Fruit fly (Drosophila melanogaster): ENCODE results near the gene CG43348.

CG43348 gene

dm6 chr2L:1214465-1214864 is 15.3 kb downstream of the CG43348 start:
- no peak for TF ChIP-seq Myc (optimal IDR thresholded peaks at IDR 0.05)
- no peak for TF ChIP-seq psq (optimal IDR thresholded peaks at IDR 0.05)
- TF ChIP-seq insv (optimal IDR thresholded peaks at IDR 0.05) = no peak
- no peak for TF ChIP-seq ttk (optimal IDR thresholded peaks at IDR 0.05)
- no peak for TF ChIP-seq h (optimal IDR thresholded peaks at IDR 0.05)
- no peak for TF ChIP-seq Sin3A (optimal IDR thresholded peaks at IDR 0.05)

dm6 chr2L:1217033-1217612 is 17.9 kb downstream of the CG43348 start:
- TF ChIP-seq psq (optimal IDR thresholded peaks at IDR 0.05) = no peak
- no peak for TF ChIP-seq ttk (optimal IDR thresholded peaks at IDR 0.05)
- TF ChIP-seq insv (optimal IDR thresholded peaks at IDR 0.05) = no peak
- no peak for TF ChIP-seq Myc (optimal IDR thresholded peaks at IDR 0.05)
- no peak for TF ChIP-seq h (optimal IDR thresholded peaks at IDR 0.05)
- no peak for TF ChIP-seq Sin3A (optimal IDR thresholded peaks at IDR 0.05)

DNA sequence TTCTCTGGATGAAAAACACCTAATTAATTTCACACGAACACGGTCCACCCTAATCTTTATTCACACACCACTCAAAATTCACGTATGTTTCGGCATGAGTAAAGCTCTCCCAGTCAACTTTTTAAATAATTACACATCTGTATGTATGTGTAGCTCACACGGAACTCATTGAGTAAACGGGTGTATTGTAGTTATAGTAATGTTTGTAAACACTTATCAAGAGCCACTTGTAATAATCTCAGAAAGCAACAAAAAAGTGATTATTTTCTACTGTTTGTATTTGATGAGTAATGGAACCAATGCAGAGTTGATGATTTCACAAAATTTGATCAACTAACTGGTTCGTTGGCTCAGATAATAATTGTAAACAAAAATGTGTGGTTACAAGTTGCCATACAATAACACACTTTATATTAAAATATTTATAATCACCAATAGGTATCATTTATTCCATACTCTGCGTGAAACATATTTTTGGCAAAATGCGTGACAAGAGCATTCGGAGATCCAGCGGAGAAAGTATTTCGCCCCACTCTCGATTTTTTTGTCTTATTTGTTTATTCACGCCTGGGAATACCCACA is 18.8 kb downstream of the CG43348 start:
- TF ChIP-seq psq (optimal IDR thresholded peaks at IDR 0.05) (no peak), Myc (optimal IDR thresholded peaks at IDR 0.05) (no peak), ttk (optimal IDR thresholded peaks at IDR 0.05) (no peak), insv (optimal IDR thresholded peaks at IDR 0.05) (no peak), Sin3A (optimal IDR thresholded peaks at IDR 0.05) (no peak), h (optimal IDR thresholded peaks at IDR 0.05) (no peak)

DNA sequence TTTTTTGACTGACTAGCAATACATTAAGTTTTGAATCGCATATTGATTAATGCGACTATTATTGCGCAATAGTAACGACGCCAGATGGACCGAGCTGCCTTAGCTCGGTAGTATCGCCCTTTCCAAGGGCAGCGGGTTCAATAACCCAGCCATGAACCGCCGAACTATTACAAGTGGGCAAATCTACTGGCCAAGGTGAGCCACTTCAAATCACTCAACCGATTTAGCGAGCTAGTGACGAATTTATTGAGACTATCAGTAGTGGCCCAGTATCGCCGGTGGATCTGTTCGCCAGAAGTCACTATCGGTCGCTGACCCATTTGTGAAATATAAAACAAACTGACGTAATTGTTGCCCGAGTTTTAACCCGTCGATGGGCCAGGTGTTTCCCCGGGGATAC is 19.3 kb downstream of the CG43348 start:
- no peak for TF ChIP-seq psq (optimal IDR thresholded peaks at IDR 0.05)
- no peak for TF ChIP-seq ttk (optimal IDR thresholded peaks at IDR 0.05)
- no peak for TF ChIP-seq Myc (optimal IDR thresholded peaks at IDR 0.05)
- no peak for TF ChIP-seq Sin3A (optimal IDR thresholded peaks at IDR 0.05)
- no peak for TF ChIP-seq insv (optimal IDR thresholded peaks at IDR 0.05)
- no peak for TF ChIP-seq h (optimal IDR thresholded peaks at IDR 0.05)

DNA sequence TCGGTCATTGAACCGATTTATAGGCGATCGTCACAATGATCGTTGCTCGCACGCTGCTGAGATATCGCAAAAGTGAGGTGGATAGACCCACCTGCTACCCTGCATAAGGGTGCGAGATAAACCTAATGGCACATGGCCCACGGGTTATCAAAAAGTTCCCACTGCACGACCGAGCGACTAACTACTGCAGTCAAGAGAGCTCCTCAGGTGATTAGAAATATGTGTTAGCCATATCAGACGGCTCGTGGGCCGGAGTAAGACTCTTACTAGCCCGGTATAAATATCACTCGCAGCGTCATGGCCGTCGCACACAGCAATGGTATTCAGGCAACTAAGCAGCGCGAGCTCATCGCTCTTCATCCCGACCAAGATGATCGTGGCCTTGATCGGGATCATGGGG is 19.8 kb downstream of the CG43348 start, which contains the start of gene CG42329:
TSS of gene CG42329 (plus strand) at position 301 of the 400 bp plus-strand sequence.
- TF ChIP-seq Myc (optimal IDR thresholded peaks at IDR 0.05) = no peak
- TF ChIP-seq Sin3A (optimal IDR thresholded peaks at IDR 0.05) = no peak
- no peak for TF ChIP-seq insv (optimal IDR thresholded peaks at IDR 0.05)
- no peak for TF ChIP-seq ttk (optimal IDR thresholded peaks at IDR 0.05)
- TF ChIP-seq h (optimal IDR thresholded peaks at IDR 0.05) = no peak
- TF ChIP-seq psq (optimal IDR thresholded peaks at IDR 0.05) = no peak

DNA sequence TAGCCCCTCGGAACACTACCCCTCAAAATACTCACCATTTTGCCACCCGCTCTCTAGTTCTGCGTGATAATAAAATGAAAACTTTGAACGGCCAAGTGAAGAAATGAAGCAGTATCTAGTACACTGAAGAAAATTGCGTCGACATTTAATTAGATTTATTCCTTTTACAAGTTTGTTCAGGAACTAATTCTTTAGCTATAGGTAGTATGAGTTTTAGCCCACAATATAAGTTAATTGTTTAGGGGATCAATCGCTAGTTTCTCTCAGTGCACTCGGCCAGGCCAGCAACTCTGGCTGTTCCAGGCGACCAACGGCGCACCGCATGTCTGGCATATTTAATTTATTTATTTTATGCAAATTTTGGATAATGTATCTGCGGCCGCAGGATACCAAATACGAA is 31.5 kb downstream of the CG43348 start:
- no peak for TF ChIP-seq Sin3A (optimal IDR thresholded peaks at IDR 0.05)
- no peak for TF ChIP-seq h (optimal IDR thresholded peaks at IDR 0.05)
- TF ChIP-seq insv (optimal IDR thresholded peaks at IDR 0.05) = no peak
- no peak for TF ChIP-seq ttk (optimal IDR thresholded peaks at IDR 0.05)
- no peak for TF ChIP-seq psq (optimal IDR thresholded peaks at IDR 0.05)
- TF ChIP-seq Myc (optimal IDR thresholded peaks at IDR 0.05) = no peak

- no peak for TF ChIP-seq h (optimal IDR thresholded peaks at IDR 0.05)
- TF ChIP-seq psq (optimal IDR thresholded peaks at IDR 0.05) = no peak
- TF ChIP-seq Sin3A (optimal IDR thresholded peaks at IDR 0.05) = no peak
- TF ChIP-seq insv (optimal IDR thresholded peaks at IDR 0.05) = no peak
- TF ChIP-seq ttk (optimal IDR thresholded peaks at IDR 0.05) = no peak
- TF ChIP-seq Myc (optimal IDR thresholded peaks at IDR 0.05) = no peak
Observed at dm6 chr2L:1239736-1240135, 40.5 kb downstream of the CG43348 start, which contains the start of gene CG5397. CG5397 (plus strand) TSS chr2L:1240036.
